Fruit fly (Drosophila melanogaster) whole organism, prepupa: ENCODE results near the gene D19B.

Source experiments
- CG11762 ChIP-seq: fragments of 200-800 bp; sonication (Bioruptor generic); optimal IDR thresholded peaks from 3 replicates; lab custom pipeline; 2016; ENCODE audit warnings: missing biosample characterization, missing genetic modification characterization; ENCODE audit not compliant: insufficient read depth
- CG6276 ChIP-seq: fragments of 200-800 bp; sonication (Bioruptor generic); optimal IDR thresholded peaks from 2 replicates; lab custom pipeline; 2017; ENCODE audit warnings: missing biosample characterization, mild to moderate bottlenecking, missing genetic modification characterization
- CG6808 ChIP-seq: fragments of 200-800 bp; sonication (Bioruptor generic); optimal IDR thresholded peaks from 3 replicates; lab custom pipeline; 2017; ENCODE audit warnings: missing biosample characterization, missing genetic modification characterization, mild to moderate bottlenecking, moderate library complexity, missing genetic modification reagents
- Eip93F ChIP-seq: fragments of 200-800 bp; sonication (Bioruptor generic); optimal IDR thresholded peaks from 2 replicates; lab custom pipeline; 2016; ENCODE audit warnings: missing biosample characterization, mild to moderate bottlenecking, missing genetic modification characterization
- Ets96B ChIP-seq: fragments of 200-800 bp; optimal IDR thresholded peaks from 2 replicates; lab custom pipeline; 2019; ENCODE audit warnings: missing biosample characterization, mild to moderate bottlenecking, missing genetic modification characterization, moderate library complexity
- Hr39 ChIP-seq: fragments of 200-800 bp; sonication (Bioruptor generic); optimal IDR thresholded peaks from 2 replicates; lab custom pipeline; 2016; ENCODE audit warnings: missing biosample characterization, missing genetic modification characterization
- lz ChIP-seq: fragments of 200-800 bp; sonication (Bioruptor generic); optimal IDR thresholded peaks from 3 replicates; lab custom pipeline; 2016; ENCODE audit warnings: missing biosample characterization, missing genetic modification characterization
- salr ChIP-seq, 2 experiments: fragments of 200-800 bp; sonication (Bioruptor generic); optimal IDR thresholded peaks; 3 replicates each; lab custom pipeline; 2016 to 2018; ENCODE audit warnings: missing biosample characterization in 2 of 2, missing genetic modification characterization in 2 of 2, mild to moderate bottlenecking in 1 of 2

DNA sequence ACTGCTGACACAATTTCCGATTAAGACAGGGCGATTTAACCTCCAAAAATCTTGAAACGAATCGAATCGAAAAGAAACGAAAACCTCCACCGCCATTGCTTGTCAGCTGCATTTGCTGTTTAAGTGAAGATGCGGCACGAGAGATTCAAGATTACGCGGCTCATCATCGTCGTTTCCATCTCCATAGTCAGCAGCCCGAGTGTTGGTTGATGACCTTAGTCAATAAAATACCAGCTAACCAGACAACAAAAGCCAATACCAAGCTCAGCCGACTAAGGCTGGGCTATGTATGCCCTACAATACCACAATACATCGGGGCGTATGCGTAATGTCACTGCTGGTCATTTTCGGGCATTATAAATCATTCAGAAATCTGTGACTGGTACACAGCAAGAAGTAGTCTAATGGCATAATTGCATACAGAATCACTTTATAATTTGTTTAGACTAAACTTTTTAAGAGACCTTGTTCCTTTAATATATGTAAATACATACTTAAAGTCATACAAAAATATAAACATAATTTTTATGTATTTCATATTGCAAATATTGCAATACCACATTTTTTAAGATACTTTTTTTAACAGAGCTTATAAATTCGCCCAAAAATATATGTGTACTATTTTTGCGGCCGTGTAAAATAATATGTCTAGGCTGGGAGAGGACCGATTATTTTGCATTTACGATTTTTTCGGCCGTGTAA lies 43.8 kb downstream of the D19B start:
- no peak for TF ChIP-seq CG11762 (GFP tag; lab: Kevin White, UChicago)
- TF ChIP-seq CG6808 = no peak
- TF ChIP-seq Hr39 (GFP tag; lab: Kevin White, UChicago) = no peak
- no peak for TF ChIP-seq lz (GFP tag; lab: Kevin White, UChicago)
- no peak for TF ChIP-seq CG6276 (GFP tag; lab: Kevin White, UChicago)
- TF ChIP-seq Ets96B = no peak
- no peak for TF ChIP-seq Eip93F
- no peak for TF ChIP-seq salr (GFP tag; optimal IDR thresholded peaks at IDR 0.05; lab: Kevin White, UChicago)
